Worm (Caenorhabditis elegans): ENCODE results near the gene nmr-2.

ce11 chrV:15028896-15029519 lies 17.5 kb upstream of the nmr-2 start, which contains the start of gene F14H8.8:
- TF ChIP-seq dao-5 (tag; optimal IDR thresholded peaks at IDR 0.05), result no peak
- no peak for TF ChIP-seq W03F9.2 (tag; optimal IDR thresholded peaks at IDR 0.05)
